Worm (Caenorhabditis elegans): ENCODE data around the gene ceh-99.

DNA sequence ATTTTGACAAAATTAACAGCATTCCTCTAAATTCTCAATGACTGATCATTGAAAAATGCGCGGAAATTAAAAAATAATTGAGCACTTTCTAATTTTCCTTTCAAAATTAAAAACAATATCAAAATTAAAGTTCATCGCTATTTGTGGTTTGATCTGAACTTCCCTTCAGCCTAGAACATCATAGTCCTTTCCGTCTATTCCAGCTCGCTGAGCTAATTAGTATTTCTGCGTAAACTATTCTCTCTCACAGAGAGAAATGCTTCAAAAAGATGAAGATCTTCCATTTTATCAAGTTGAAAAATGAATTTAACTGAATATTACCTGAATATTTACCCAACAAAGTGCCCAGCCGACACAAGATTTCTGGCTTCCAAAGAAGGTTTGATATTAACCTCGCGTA is 12.7 kb upstream of the ceh-99 start, which contains the start of gene srh-68:
- TF ChIP-seq unc-86 (tag; optimal IDR thresholded peaks at IDR 0.05) = no peak
- TF ChIP-seq nhr-11 (tag; optimal IDR thresholded peaks at IDR 0.05) = no peak
- TF ChIP-seq elt-2 (tag; optimal IDR thresholded peaks at IDR 0.05) = no peak
- no peak for TF ChIP-seq ceh-48 (tag; optimal IDR thresholded peaks at IDR 0.05)
- no peak for TF ChIP-seq dve-1 (tag; optimal IDR thresholded peaks at IDR 0.05)
- TF ChIP-seq tbx-2 (tag; optimal IDR thresholded peaks at IDR 0.05) = no peak
- TF ChIP-seq zip-5 (tag; optimal IDR thresholded peaks at IDR 0.05) = no peak
- no peak for TF ChIP-seq fkh-10 (GFP tag; optimal IDR thresholded peaks at IDR 0.05)
